Fruit fly (Drosophila melanogaster) S2 (cell line): Measurements from ENCODE around the gene ImpL1.

Source experiments
- CG8478 ChIP-seq: fragments of >200 bp; optimal IDR thresholded peaks from 2 replicates; lab custom pipeline; 2018
- CTCF ChIP-seq, 2 experiments: fragments of >200 bp; optimal IDR thresholded peaks; 2 replicates each; lab custom pipeline; 2018

dm6 chr3L:13424068-13424467 lies 41.5 kb downstream of the ImpL1 start, which contains the start of gene CG33263:
- TF ChIP-seq CTCF (optimal IDR thresholded peaks at IDR 0.05; lab: Kevin White, UChicago) (no peak), CG8478 (lab: Kevin White, UChicago) (no peak)
